Worm (Caenorhabditis elegans) whole organism, early embryonic: ENCODE results near the gene mrpl-44.

ENCODE experiments used
- F13C5.2 ChIP-seq: sonication (generic microtip); optimal IDR thresholded peaks from 2 replicates; lab custom pipeline; 2017; ENCODE audit warnings: mild to moderate bottlenecking, missing genetic modification characterization, inconsistent platforms, missing compliant biosample characterization
- ama-1 ChIP-seq: fragments of 150-350 bp; optimal IDR thresholded peaks from 2 replicates; lab custom pipeline; 2014
- ceh-36 ChIP-seq: sonication (generic microtip); optimal IDR thresholded peaks from 2 replicates; lab custom pipeline; 2016; ENCODE audit warnings: missing genetic modification characterization, inconsistent platforms, missing compliant biosample characterization
- ets-7 ChIP-seq: sonication (generic microtip); optimal IDR thresholded peaks from 2 replicates; lab custom pipeline; 2016; ENCODE audit warnings: missing genotype, missing genetic modification characterization, missing compliant biosample characterization
- flt-1 ChIP-seq: fragments of 200-800 bp; sonication (Bioruptor generic); IDR thresholded peaks from 2 replicates; pipeline ENCODE4 v1.3.6; 2022; ENCODE audit warnings: missing genetic modification characterization, missing compliant biosample characterization
- hnd-1 ChIP-seq: sonication (generic microtip); optimal IDR thresholded peaks from 2 replicates; lab custom pipeline; 2016; ENCODE audit warnings: missing genetic modification characterization, missing compliant biosample characterization
- scrt-1 ChIP-seq: fragments of 200-800 bp; sonication (Bioruptor generic); IDR thresholded peaks from 2 replicates; pipeline ENCODE4 v1.3.6; 2022; ENCODE audit warnings: missing genetic modification characterization, missing compliant biosample characterization
- tbx-37 ChIP-seq: fragments of 200-800 bp; sonication (Bioruptor generic); conservative IDR thresholded peaks from 2 replicates; pipeline ENCODE4 v1.3.6; 2022; ENCODE audit warnings: missing genetic modification reagents, missing genetic modification characterization, missing compliant biosample characterization
- tra-4 ChIP-seq: sonication (generic microtip); optimal IDR thresholded peaks from 2 replicates; lab custom pipeline; 2017; ENCODE audit warnings: missing genetic modification characterization, missing compliant biosample characterization

DNA sequence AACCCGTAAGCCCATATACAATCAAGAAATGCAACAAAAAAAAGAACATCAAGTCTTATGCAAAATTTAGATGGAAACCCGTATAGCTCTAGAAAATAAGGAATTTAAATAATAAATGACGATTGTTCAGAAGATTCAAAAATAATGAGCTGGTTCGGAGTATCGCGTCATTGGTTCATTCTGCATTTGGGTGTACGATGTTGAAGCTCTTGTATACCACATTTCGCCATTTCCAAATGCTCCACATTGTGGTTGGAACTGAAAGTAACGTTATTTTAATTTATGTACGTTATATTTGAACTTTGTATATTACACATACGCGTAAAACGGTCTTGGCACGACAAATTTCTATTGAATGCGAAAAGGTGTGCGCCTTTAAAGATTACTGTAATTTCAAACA is 28.9 kb downstream of the mrpl-44 start:
- no peak for TF ChIP-seq hnd-1
- no peak for TF ChIP-seq tra-4 (tag; lab: Kevin White, UChicago)
- no peak for TF ChIP-seq scrt-1
- TF ChIP-seq ama-1 (lab: Kevin White, UChicago), result no peak
- TF ChIP-seq tbx-37 (GFP tag; lab: Robert Waterston, UW), result no peak
- no peak for TF ChIP-seq flt-1 (GFP tag; lab: Robert Waterston, UW)
- no peak for TF ChIP-seq F13C5.2 (tag; lab: Kevin White, UChicago)
- TF ChIP-seq ceh-36 (tag; lab: Kevin White, UChicago), result no peak
- no peak for TF ChIP-seq ets-7
